Fruit fly (Drosophila melanogaster) whole organism, prepupa: ENCODE measurements around the gene Fit2.

Experiments
- Blimp-1 ChIP-seq: fragments of 200-800 bp; sonication (Bioruptor generic); optimal IDR thresholded peaks from 3 replicates; lab custom pipeline; 2017; ENCODE audit warnings: missing biosample characterization, missing genetic modification characterization, mild to moderate bottlenecking, moderate library complexity, missing genetic modification reagents
- CG10631 ChIP-seq: fragments of 200-800 bp; sonication (Bioruptor generic); optimal IDR thresholded peaks from 2 replicates; lab custom pipeline; 2016; ENCODE audit warnings: missing biosample characterization, missing genetic modification characterization
- CG11902 ChIP-seq: fragments of 200-800 bp; sonication (Bioruptor generic); optimal IDR thresholded peaks from 3 replicates; lab custom pipeline; 2016; ENCODE audit warnings: missing biosample characterization, missing genetic modification characterization
- CG15336 ChIP-seq: fragments of 200-800 bp; sonication (Bioruptor generic); IDR thresholded peaks from 2 replicates; pipeline ENCODE4 v1.3.6; 2022; ENCODE audit warnings: missing biosample characterization, missing genetic modification characterization
- CG1621 ChIP-seq: fragments of 200-800 bp; sonication (Bioruptor generic); optimal IDR thresholded peaks from 3 replicates; lab custom pipeline; 2018; ENCODE audit warnings: missing biosample characterization, mild to moderate bottlenecking, missing genetic modification characterization
- CG16779 ChIP-seq: fragments of 200-800 bp; sonication (Bioruptor generic); optimal IDR thresholded peaks from 3 replicates; lab custom pipeline; 2017; ENCODE audit warnings: missing biosample characterization, mild to moderate bottlenecking, missing genetic modification characterization
- CG3032 ChIP-seq: fragments of 200-800 bp; optimal IDR thresholded peaks from 2 replicates; lab custom pipeline; 2019; ENCODE audit warnings: missing biosample characterization, mild to moderate bottlenecking, missing genetic modification characterization, moderate library complexity
- CG31627 ChIP-seq: fragments of 200-800 bp; sonication (Bioruptor generic); optimal IDR thresholded peaks from 3 replicates; lab custom pipeline; 2016; ENCODE audit warnings: missing biosample characterization, missing genetic modification characterization
- CG32006 ChIP-seq: fragments of 200-800 bp; sonication (Bioruptor generic); optimal IDR thresholded peaks from 3 replicates; lab custom pipeline; 2017; ENCODE audit warnings: missing biosample characterization, mild to moderate bottlenecking, missing genetic modification characterization
- CG3919 ChIP-seq: fragments of 200-800 bp; sonication (Bioruptor generic); optimal IDR thresholded peaks from 3 replicates; lab custom pipeline; 2016; ENCODE audit warnings: missing biosample characterization, missing genetic modification characterization
- CG6163 ChIP-seq: fragments of 200-800 bp; sonication (Bioruptor generic); IDR thresholded peaks from 3 replicates; pipeline ENCODE4 v1.3.6; 2022; ENCODE audit warnings: missing biosample characterization, missing genetic modification characterization
- CG6276 ChIP-seq: fragments of 200-800 bp; sonication (Bioruptor generic); optimal IDR thresholded peaks from 2 replicates; lab custom pipeline; 2017; ENCODE audit warnings: missing biosample characterization, mild to moderate bottlenecking, missing genetic modification characterization
- CG6792 ChIP-seq: fragments of 200-800 bp; sonication (Bioruptor generic); optimal IDR thresholded peaks from 3 replicates; lab custom pipeline; 2016; ENCODE audit warnings: missing biosample characterization, missing genetic modification characterization
- CG6854 ChIP-seq: fragments of 200-800 bp; sonication (Bioruptor generic); optimal IDR thresholded peaks from 2 replicates; lab custom pipeline; 2017; ENCODE audit warnings: missing biosample characterization, mild to moderate bottlenecking, missing genetic modification characterization
- CG8319 ChIP-seq: fragments of 200-800 bp; sonication (Bioruptor generic); optimal IDR thresholded peaks from 3 replicates; lab custom pipeline; 2016; ENCODE audit warnings: missing biosample characterization, missing genetic modification characterization
- CG8632 ChIP-seq: fragments of 200-800 bp; sonication (Bioruptor generic); optimal IDR thresholded peaks from 3 replicates; lab custom pipeline; 2016; ENCODE audit warnings: missing biosample characterization, missing genetic modification characterization
- CG9139 ChIP-seq: fragments of 200-800 bp; sonication (Bioruptor generic); optimal IDR thresholded peaks from 3 replicates; lab custom pipeline; 2017; ENCODE audit warnings: missing biosample characterization, mild to moderate bottlenecking, missing genetic modification characterization
- Eip75B ChIP-seq: fragments of 200-800 bp; sonication (Bioruptor generic); optimal IDR thresholded peaks from 3 replicates; lab custom pipeline; 2016; ENCODE audit warnings: missing biosample characterization, missing genetic modification characterization
- Eip78C ChIP-seq: fragments of 200-800 bp; sonication (Bioruptor generic); peaks from one replicate; lab custom pipeline; 2016; ENCODE audit warnings: missing biosample characterization, missing genetic modification characterization
- Eip93F ChIP-seq: fragments of 200-800 bp; sonication (Bioruptor generic); optimal IDR thresholded peaks from 2 replicates; lab custom pipeline; 2016; ENCODE audit warnings: missing biosample characterization, mild to moderate bottlenecking, missing genetic modification characterization
- Ets21C ChIP-seq: fragments of 200-800 bp; sonication (Bioruptor generic); optimal IDR thresholded peaks from 3 replicates; lab custom pipeline; 2016; ENCODE audit warnings: missing biosample characterization, missing genetic modification characterization
- Ets96B ChIP-seq: fragments of 200-800 bp; optimal IDR thresholded peaks from 2 replicates; lab custom pipeline; 2019; ENCODE audit warnings: missing biosample characterization, mild to moderate bottlenecking, missing genetic modification characterization, moderate library complexity
- Gug ChIP-seq: fragments of 200-800 bp; sonication (Bioruptor generic); IDR thresholded peaks from 2 replicates; pipeline ENCODE4 v1.3.6; 2022; ENCODE audit warnings: missing biosample characterization, missing genetic modification characterization
- Hr38 ChIP-seq: sonication (Bioruptor generic); optimal IDR thresholded peaks from 2 replicates; lab custom pipeline; 2016; ENCODE audit warnings: missing biosample characterization, missing genetic modification characterization
- Lpt ChIP-seq: fragments of 200-800 bp; sonication (Bioruptor generic); optimal IDR thresholded peaks from 3 replicates; lab custom pipeline; 2016; ENCODE audit warnings: missing biosample characterization, missing genetic modification characterization
- Met ChIP-seq: fragments of 200-800 bp; sonication (Bioruptor generic); optimal IDR thresholded peaks from 3 replicates; lab custom pipeline; 2016; ENCODE audit warnings: missing biosample characterization, missing genetic modification characterization
- OdsH ChIP-seq: fragments of 200-800 bp; sonication (Bioruptor generic); optimal IDR thresholded peaks from 3 replicates; lab custom pipeline; 2016; ENCODE audit warnings: missing biosample characterization, missing genetic modification characterization
- Smox ChIP-seq: fragments of 200-800 bp; sonication (Bioruptor generic); optimal IDR thresholded peaks from 3 replicates; lab custom pipeline; 2016; ENCODE audit warnings: missing biosample characterization, missing genetic modification characterization
- Sox102F ChIP-seq: fragments of 200-800 bp; sonication (Bioruptor generic); optimal IDR thresholded peaks from 2 replicates; lab custom pipeline; 2016; ENCODE audit warnings: missing biosample characterization, mild to moderate bottlenecking, missing genetic modification characterization
- Sox14 ChIP-seq: fragments of 200-800 bp; sonication (Bioruptor generic); optimal IDR thresholded peaks from 3 replicates; lab custom pipeline; 2016; ENCODE audit warnings: missing biosample characterization, missing genetic modification characterization
- Sox15 ChIP-seq: fragments of 200-800 bp; sonication (Bioruptor generic); optimal IDR thresholded peaks from 3 replicates; lab custom pipeline; 2016; ENCODE audit warnings: missing biosample characterization, missing genetic modification characterization
- achi ChIP-seq: fragments of 200-800 bp; sonication (Bioruptor generic); optimal IDR thresholded peaks from 3 replicates; lab custom pipeline; 2016; ENCODE audit warnings: missing biosample characterization, missing genetic modification characterization
- acj6 ChIP-seq: fragments of 200-800 bp; sonication (Bioruptor generic); optimal IDR thresholded peaks from 3 replicates; lab custom pipeline; 2016; ENCODE audit warnings: missing biosample characterization, missing genetic modification characterization
- cyc ChIP-seq: fragments of 200-800 bp; sonication (Bioruptor generic); optimal IDR thresholded peaks from 3 replicates; lab custom pipeline; 2016; ENCODE audit warnings: missing biosample characterization, missing genetic modification characterization
- eg ChIP-seq: fragments of 200-800 bp; sonication (Bioruptor generic); IDR thresholded peaks from 3 replicates; pipeline ENCODE4 v1.3.6; 2022; ENCODE audit warnings: missing biosample characterization, missing genetic modification characterization
- esn ChIP-seq: fragments of 200-800 bp; sonication (Bioruptor generic); optimal IDR thresholded peaks from 2 replicates; lab custom pipeline; 2016; ENCODE audit warnings: missing biosample characterization, mild to moderate bottlenecking, missing genetic modification characterization, moderate library complexity
- fd59A ChIP-seq: fragments of 200-800 bp; sonication (Bioruptor generic); optimal IDR thresholded peaks from 2 replicates; lab custom pipeline; 2017; ENCODE audit warnings: missing biosample characterization, mild to moderate bottlenecking, missing genetic modification characterization, missing genetic modification reagents
- fd85E ChIP-seq: fragments of 200-800 bp; sonication (Bioruptor generic); optimal IDR thresholded peaks from 3 replicates; lab custom pipeline; 2016; ENCODE audit warnings: missing biosample characterization, missing genetic modification characterization
- fkh ChIP-seq: fragments of 200-800 bp; sonication (Bioruptor generic); optimal IDR thresholded peaks from 3 replicates; lab custom pipeline; 2017; ENCODE audit warnings: missing biosample characterization, mild to moderate bottlenecking, missing genetic modification characterization, moderate library complexity
- lz ChIP-seq: fragments of 200-800 bp; sonication (Bioruptor generic); optimal IDR thresholded peaks from 3 replicates; lab custom pipeline; 2016; ENCODE audit warnings: missing biosample characterization, missing genetic modification characterization
- net ChIP-seq: fragments of 200-800 bp; sonication (Bioruptor generic); optimal IDR thresholded peaks from 3 replicates; lab custom pipeline; 2016; ENCODE audit warnings: missing biosample characterization, missing genetic modification characterization
- pdm3 ChIP-seq: fragments of 200-800 bp; sonication (Bioruptor generic); optimal IDR thresholded peaks from 3 replicates; lab custom pipeline; 2016; ENCODE audit warnings: missing biosample characterization, missing genetic modification characterization
- salr ChIP-seq, 2 experiments: fragments of 200-800 bp; sonication (Bioruptor generic); optimal IDR thresholded peaks; 3 replicates each; lab custom pipeline; 2016 to 2018; ENCODE audit warnings: missing biosample characterization in 2 of 2, missing genetic modification characterization in 2 of 2, mild to moderate bottlenecking in 1 of 2
- spab ChIP-seq: fragments of 200-800 bp; sonication (Bioruptor generic); optimal IDR thresholded peaks from 2 replicates; lab custom pipeline; 2017; ENCODE audit warnings: missing biosample characterization, mild to moderate bottlenecking, missing genetic modification characterization, missing genetic modification reagents
- ss ChIP-seq, 2 experiments: fragments of 200-800 bp; sonication (Bioruptor generic); optimal IDR thresholded peaks; 2 replicates in 1 of 2; 3 replicates in 1 of 2; lab custom pipeline; 2017 to 2018; ENCODE audit warnings: mild to moderate bottlenecking in 2 of 2, missing biosample characterization in 2 of 2, missing genetic modification characterization in 2 of 2, moderate library complexity in 1 of 2
- svp ChIP-seq: fragments of 200-800 bp; sonication (Bioruptor generic); peaks from one replicate; lab custom pipeline; 2016; ENCODE audit warnings: missing biosample characterization, missing genetic modification characterization
- topi ChIP-seq: fragments of 200-800 bp; sonication (Bioruptor generic); optimal IDR thresholded peaks from 3 replicates; lab custom pipeline; 2016; ENCODE audit warnings: missing biosample characterization, missing genetic modification characterization

Gene Fit2

dm6 chr3L:17009715-17010491 is 14.2 kb upstream of the Fit2 start (continued):
- TF ChIP-seq Eip75B (GFP tag; lab: Kevin White, UChicago): peak; percentile 56
- peak; percentile 47 for TF ChIP-seq esn (GFP tag; lab: Kevin White, UChicago)
- TF ChIP-seq Gug: peak; percentile 46
- TF ChIP-seq CG6163 (GFP tag; lab: Robert Waterston, UW): peak; percentile 35
- no peak for TF ChIP-seq CG8319 (GFP tag; lab: Kevin White, UChicago)
- peak; percentile 56 for TF ChIP-seq OdsH (GFP tag; lab: Kevin White, UChicago)
- peak; percentile 47 for TF ChIP-seq Smox (GFP tag; lab: Kevin White, UChicago)
- TF ChIP-seq svp (GFP tag; lab: Kevin White, UChicago): peak; percentile 97
- TF ChIP-seq CG6792 (GFP tag; lab: Kevin White, UChicago): peak; percentile 22
- TF ChIP-seq Ets96B: no peak
- TF ChIP-seq pdm3: peak; percentile 26
- peak; percentile 26 for TF ChIP-seq CG32006 (GFP tag; lab: Kevin White, UChicago)
- TF ChIP-seq salr (GFP tag; optimal IDR thresholded peaks at IDR 0.05; lab: Kevin White, UChicago): peak in 1 of 2 experiments; percentile 14
- TF ChIP-seq Lpt (GFP tag; lab: Kevin White, UChicago): peak; percentile 50
- TF ChIP-seq CG3919 (GFP tag; lab: Kevin White, UChicago): peak; percentile 1
- peak; percentile 43 for TF ChIP-seq CG6854
- TF ChIP-seq lz: peak; percentile 48
- no peak for TF ChIP-seq spab (GFP tag; lab: Kevin White, UChicago)
- TF ChIP-seq Ets21C (GFP tag; lab: Kevin White, UChicago): no peak
- peak; percentile 12 for TF ChIP-seq CG11902 (GFP tag; lab: Kevin White, UChicago)
- TF ChIP-seq Met: peak; percentile 32
- TF ChIP-seq Sox14 (GFP tag; lab: Kevin White, UChicago): peak; percentile 75
- peak; percentile 67 for TF ChIP-seq CG1621
- no peak for TF ChIP-seq CG10631 (GFP tag; lab: Kevin White, UChicago)
- peak; percentile 30 for TF ChIP-seq Blimp-1 (GFP tag; lab: Kevin White, UChicago)
- peak; percentile 99 for TF ChIP-seq fkh
- peak; percentile 29 for TF ChIP-seq acj6 (GFP tag; lab: Kevin White, UChicago)
- TF ChIP-seq Eip78C (GFP tag; lab: Kevin White, UChicago): peak; percentile 70
- TF ChIP-seq Sox102F (GFP tag; lab: Kevin White, UChicago): peak; percentile 6
- TF ChIP-seq topi (GFP tag; lab: Kevin White, UChicago): peak; percentile 29
- TF ChIP-seq Eip93F (GFP tag; lab: Kevin White, UChicago): peak; percentile 21
- TF ChIP-seq ss (GFP tag; optimal IDR thresholded peaks at IDR 0.05; lab: Kevin White, UChicago): peak; percentile 54 to 62
- no peak for TF ChIP-seq CG6276 (GFP tag; lab: Kevin White, UChicago)
- TF ChIP-seq fd85E: no peak
- no peak for TF ChIP-seq achi (GFP tag; lab: Kevin White, UChicago)
- TF ChIP-seq CG3032 (tag; lab: Kevin White, UChicago): no peak
- peak; percentile 46 for TF ChIP-seq CG31627 (GFP tag; lab: Kevin White, UChicago)
- TF ChIP-seq CG15336 (GFP tag; lab: Robert Waterston, UW): no peak
- TF ChIP-seq, all 60 proteins: peak for 39

- TF ChIP-seq eg (GFP tag; lab: Robert Waterston, UW): no peak
- TF ChIP-seq fd59A (GFP tag; lab: Kevin White, UChicago): no peak
- TF ChIP-seq salr (GFP tag; optimal IDR thresholded peaks at IDR 0.05; lab: Kevin White, UChicago): peak in 1 of 2 experiments; percentile 67
- TF ChIP-seq Sox15 (GFP tag; lab: Kevin White, UChicago): peak; percentile 21
- peak; percentile 34 for TF ChIP-seq Sox102F (GFP tag; lab: Kevin White, UChicago)
- TF ChIP-seq Hr38 (GFP tag; lab: Kevin White, UChicago): no peak
- TF ChIP-seq acj6 (GFP tag; lab: Kevin White, UChicago): peak; percentile 38
- TF ChIP-seq net (GFP tag; lab: Kevin White, UChicago): no peak
- peak; percentile 65 for TF ChIP-seq CG10631 (GFP tag; lab: Kevin White, UChicago)
- TF ChIP-seq CG31627 (GFP tag; lab: Kevin White, UChicago): peak; percentile 9
- TF ChIP-seq CG9139 (GFP tag; lab: Kevin White, UChicago): no peak
- no peak for TF ChIP-seq Gug
- TF ChIP-seq CG8632 (GFP tag; lab: Kevin White, UChicago): peak; percentile 42
- TF ChIP-seq Sox14 (GFP tag; lab: Kevin White, UChicago): peak; percentile 34
- no peak for TF ChIP-seq cyc (GFP tag; lab: Kevin White, UChicago)
- TF ChIP-seq CG16779 (tag; lab: Kevin White, UChicago): no peak
- peak; percentile 36 for TF ChIP-seq Met
- peak; percentile 13 for TF ChIP-seq svp (GFP tag; lab: Kevin White, UChicago)
- TF ChIP-seq Eip75B (GFP tag; lab: Kevin White, UChicago): no peak
- no peak for TF ChIP-seq Eip93F (GFP tag; lab: Kevin White, UChicago)
These were observed 13.4 kb upstream of the Fit2 start for dm6 chr3L:17010492-17011303.
